Fruit fly (Drosophila melanogaster): ENCODE measurements around the gene Dad.

- TF ChIP-seq fu2 (GFP tag; optimal IDR thresholded peaks at IDR 0.05) (no peak), Six4 (GFP tag; optimal IDR thresholded peaks at IDR 0.05) (no peak), HLHmδ (GFP tag; optimal IDR thresholded peaks at IDR 0.05) (no peak), CG4404 (GFP tag; IDR thresholded peaks at IDR 0.05) (no peak), chn (GFP tag; optimal IDR thresholded peaks at IDR 0.05) (no peak), exex (tag; optimal IDR thresholded peaks at IDR 0.05) (no peak), CG12071 (GFP tag; optimal IDR thresholded peaks at IDR 0.05) (no peak), cato (GFP tag; optimal IDR thresholded peaks at IDR 0.05; ENCODE audit: borderline replicate concordance) (no peak), CG6791 (GFP tag; IDR thresholded peaks at IDR 0.05; ENCODE audit: partially characterized antibody) (no peak), Sox102F (GFP tag; optimal IDR thresholded peaks at IDR 0.05) (no peak), C15 (GFP tag; IDR thresholded peaks at IDR 0.05) (no peak), CG32532 (GFP tag; IDR thresholded peaks at IDR 0.05) (no peak), Trl (optimal IDR thresholded peaks at IDR 0.05) (no peak), Trl (GFP tag; optimal IDR thresholded peaks at IDR 0.05) (no peak)
These were observed 10.0 kb downstream of the Dad start for dm6 chr3R:17063763-17064162.

Data from whole organism, embryonic.